Fruit fly (Drosophila melanogaster) whole organism, pupa: ENCODE data around the gene S6k.

Experiments used
- CG15710 ChIP-seq: fragments of 200-800 bp; sonication (Bioruptor generic); optimal IDR thresholded peaks from 2 replicates; lab custom pipeline; 2018; ENCODE audit warnings: missing biosample characterization, mild to moderate bottlenecking, missing genetic modification characterization, moderate library complexity
- CG4496 ChIP-seq: fragments of 200-800 bp; sonication (Bioruptor generic); IDR thresholded peaks from 3 replicates; pipeline ENCODE4 v1.3.6; 2022; ENCODE audit warnings: missing biosample characterization, missing genetic modification characterization
- Pif1B ChIP-seq: fragments of 200-800 bp; sonication (Bioruptor generic); optimal IDR thresholded peaks from 3 replicates; lab custom pipeline; 2016; ENCODE audit warnings: missing biosample characterization, missing genetic modification characterization

DNA sequence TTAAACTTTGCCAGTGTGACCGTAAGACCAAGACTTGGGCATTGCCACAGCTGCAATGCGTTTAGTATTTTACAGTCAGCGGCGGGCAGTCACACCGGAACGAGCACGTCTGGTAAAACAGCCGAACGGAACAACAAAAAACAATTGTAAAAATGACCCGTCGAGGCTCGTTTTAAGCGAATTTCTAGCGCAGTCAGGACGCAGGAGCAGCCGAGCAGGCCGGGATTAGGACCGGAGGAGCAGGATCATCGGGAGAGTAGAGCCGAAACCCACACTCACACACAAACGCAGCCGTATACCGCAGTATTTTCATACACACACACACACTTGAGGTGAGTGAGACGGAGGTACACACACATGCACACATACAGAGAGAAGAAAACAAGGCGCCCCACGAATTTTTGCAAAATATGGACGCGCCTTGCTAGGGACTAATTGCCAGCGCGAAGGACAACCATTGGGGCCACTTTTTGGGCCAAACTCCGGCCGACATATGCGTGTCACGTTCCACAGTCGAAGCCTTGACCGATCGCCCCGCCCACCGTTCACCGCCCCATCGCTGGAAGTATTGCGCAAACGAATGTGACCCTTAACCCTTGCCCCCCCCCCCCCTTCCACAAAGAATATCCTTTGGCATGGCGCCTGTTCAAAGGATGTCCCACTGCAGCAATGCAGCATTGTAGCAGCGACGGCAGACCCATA is 57.7 kb downstream of the S6k start, which contains the start of gene Usp47:
- no peak for TF ChIP-seq Pif1B
- no peak for TF ChIP-seq CG4496 (GFP tag; lab: Robert Waterston, UW)
- no peak for TF ChIP-seq CG15710 (tag; lab: Kevin White, UChicago)
